Worm (Caenorhabditis elegans): ENCODE data around the gene F32D8.14.

DNA sequence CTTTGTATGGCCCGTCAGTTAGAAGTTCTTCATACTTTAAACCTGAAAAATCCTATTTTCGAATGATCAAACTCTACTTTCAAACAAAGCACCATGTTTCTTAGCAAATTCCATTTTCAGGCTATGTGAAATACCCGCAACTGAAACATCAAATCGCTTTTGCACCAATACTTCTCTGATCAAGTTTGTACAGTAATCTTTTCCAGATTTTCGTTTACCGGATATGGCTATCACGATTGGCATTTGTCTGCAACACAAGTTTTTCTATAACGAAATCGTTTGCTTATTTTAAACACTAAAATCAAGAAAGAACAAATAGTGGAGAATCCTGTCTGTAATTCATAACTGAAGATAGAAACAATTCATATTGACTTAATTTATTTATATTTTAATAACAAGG is 1.7 kb upstream of the F32D8.14 start, which contains the start of gene F32D8.13:
- TF ChIP-seq W03F9.2 (tag; optimal IDR thresholded peaks at IDR 0.05) (no peak), him-1 (tag; optimal IDR thresholded peaks at IDR 0.05) (no peak), dao-5 (tag; optimal IDR thresholded peaks at IDR 0.05) (no peak)
